Fruit fly (Drosophila melanogaster) whole organism, embryonic: ENCODE measurements around the gene Nct.

Experiments
- CG1602 ChIP-seq: fragments of 200-800 bp; sonication (Bioruptor generic); optimal IDR thresholded peaks from 3 replicates; lab custom pipeline; 2016; ENCODE audit warnings: missing biosample characterization, missing genetic modification characterization
- CG1647 ChIP-seq: fragments of 200-800 bp; sonication (Bioruptor generic); optimal IDR thresholded peaks from 3 replicates; lab custom pipeline; 2016; ENCODE audit warnings: missing biosample characterization, missing genetic modification characterization
- CG18011 ChIP-seq: fragments of 200-800 bp; sonication (Bioruptor generic); optimal IDR thresholded peaks from 2 replicates; lab custom pipeline; 2017; ENCODE audit warnings: missing biosample characterization, missing genetic modification characterization, mild to moderate bottlenecking, moderate library complexity, missing genotype
- CG2120 ChIP-seq: fragments of 200-800 bp; sonication (Bioruptor generic); optimal IDR thresholded peaks from 3 replicates; lab custom pipeline; 2016; ENCODE audit warnings: missing biosample characterization, missing genetic modification characterization
- CG30431 ChIP-seq: fragments of 200-800 bp; sonication (Bioruptor generic); optimal IDR thresholded peaks from 2 replicates; lab custom pipeline; 2017; ENCODE audit warnings: missing biosample characterization, missing genetic modification characterization
- CG32772 ChIP-seq: fragments of 200-800 bp; sonication (Bioruptor generic); IDR thresholded peaks from 2 replicates; pipeline ENCODE4 v1.3.6; 2022; ENCODE audit warnings: missing biosample characterization, missing genetic modification characterization
- MESR4 ChIP-seq: fragments of 200-800 bp; sonication (Bioruptor generic); optimal IDR thresholded peaks from 2 replicates; lab custom pipeline; 2018; ENCODE audit warnings: missing biosample characterization, mild to moderate bottlenecking, missing genetic modification characterization, moderate library complexity
- Oaz ChIP-seq: fragments of 200-800 bp; sonication (Bioruptor generic); IDR thresholded peaks from 2 replicates; pipeline ENCODE4 v1.3.6; 2022; ENCODE audit warnings: missing biosample characterization, missing genetic modification characterization
- amos ChIP-seq: fragments of 200-800 bp; sonication (Bioruptor generic); IDR thresholded peaks from 2 replicates; pipeline ENCODE4 v1.3.6; 2022; ENCODE audit warnings: missing biosample characterization, missing genetic modification characterization; ENCODE audit not compliant: partially characterized antibody
- h ChIP-seq: fragments of >200 bp; optimal IDR thresholded peaks from 2 replicates; lab custom pipeline; 2017
- org-1 ChIP-seq: fragments of 200-800 bp; sonication (Bioruptor generic); optimal IDR thresholded peaks from 2 replicates; lab custom pipeline; 2017; ENCODE audit warnings: missing biosample characterization, missing genetic modification characterization

DNA sequence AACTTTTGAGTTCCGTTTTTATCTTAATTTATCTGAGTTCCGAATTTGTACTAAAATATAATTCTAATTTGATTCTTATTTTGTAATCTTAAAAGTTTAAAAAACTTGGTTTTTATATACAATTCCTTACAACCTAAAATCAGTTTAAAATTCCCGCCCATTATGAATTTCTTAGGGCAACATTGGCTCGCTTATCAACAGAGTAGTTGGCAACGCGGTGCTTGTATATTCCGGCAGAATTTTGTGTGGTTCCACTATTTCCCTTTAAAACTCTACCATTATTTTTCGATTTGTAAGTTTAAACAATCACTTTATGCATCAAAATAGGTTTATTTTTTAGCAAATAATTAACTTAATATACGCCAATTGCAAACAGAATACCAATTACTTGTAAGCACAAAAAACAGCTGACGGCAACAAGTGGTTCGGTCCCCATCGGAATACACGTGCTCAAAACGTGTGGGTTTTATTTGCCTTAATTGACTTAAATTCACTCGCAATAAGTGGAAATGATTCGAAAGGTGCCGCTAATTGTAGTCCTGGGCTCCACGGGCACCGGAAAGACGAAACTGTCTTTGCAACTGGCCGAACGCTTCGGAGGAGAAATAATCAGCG lies 25.5 kb downstream of the Nct start, which contains the start of the genes CG11089 and CG31381:
- TF ChIP-seq CG1602 (no peak), CG18011 (no peak), Oaz (GFP tag; lab: Robert Waterston, UW) (no peak), CG30431 (GFP tag; lab: Kevin White, UChicago) (no peak), MESR4 (GFP tag; lab: Kevin White, UChicago) (peak; percentile 22), CG1647 (GFP tag; lab: Kevin White, UChicago) (no peak), CG32772 (GFP tag; lab: Robert Waterston, UW) (no peak), org-1 (GFP tag; lab: Kevin White, UChicago) (no peak), amos (GFP tag; lab: Robert Waterston, UW) (no peak), h (lab: Kevin White, UChicago) (no peak), CG2120 (GFP tag; lab: Kevin White, UChicago) (no peak)
